Worm (Caenorhabditis elegans) whole organism, mixed stage, embryonic: ENCODE measurements around the gene T25B6.6.
A peak's percentile ranks its signal among the peaks of the same experiment; 100 is the strongest.

ENCODE experiments used
- M03D4.4 ChIP-seq: sonication (generic microtip); optimal IDR thresholded peaks from 2 replicates; lab custom pipeline; 2017; ENCODE audit warnings: mild to moderate bottlenecking, missing genetic modification characterization, missing compliant biosample characterization
- bed-3 ChIP-seq: fragments of 200-800 bp; sonication (Bioruptor generic); optimal IDR thresholded peaks from 3 replicates; lab custom pipeline; 2018; ENCODE audit warnings: mild to moderate bottlenecking, missing genetic modification characterization, moderate library complexity, missing compliant biosample characterization
- blmp-1 ChIP-seq: fragments of 150-350 bp; optimal IDR thresholded peaks from 2 replicates; lab custom pipeline; 2014; ENCODE audit warnings: missing biosample characterization, missing genetic modification characterization
- ceh-43 ChIP-seq: fragments of 200-800 bp; sonication (Bioruptor generic); optimal IDR thresholded peaks from 2 replicates; lab custom pipeline; 2018; ENCODE audit warnings: mild to moderate bottlenecking, missing genetic modification characterization, moderate library complexity, missing compliant biosample characterization
- ces-1 ChIP-seq: fragments of 150-350 bp; optimal IDR thresholded peaks from 2 replicates; lab custom pipeline; 2014; ENCODE audit warnings: missing biosample characterization, missing genetic modification reagents, missing genetic modification characterization
- cnd-1 ChIP-seq: fragments of 200-800 bp; sonication (Bioruptor generic); optimal IDR thresholded peaks from 2 replicates; lab custom pipeline; 2018; ENCODE audit warnings: mild to moderate bottlenecking, missing genetic modification characterization, missing compliant biosample characterization
- drap-1 ChIP-seq: fragments of 200-800 bp; sonication (Bioruptor generic); optimal IDR thresholded peaks from 3 replicates; lab custom pipeline; 2018; ENCODE audit warnings: mild to moderate bottlenecking, missing genetic modification characterization, missing compliant biosample characterization
- elt-1 ChIP-seq: sonication (generic microtip); optimal IDR thresholded peaks from 2 replicates; lab custom pipeline; 2017; ENCODE audit warnings: missing genetic modification characterization, mild to moderate bottlenecking, missing compliant biosample characterization, antibody characterized with exemption, moderate library complexity, borderline replicate concordance; ENCODE audit not compliant: insufficient read depth
- elt-3 ChIP-seq: fragments of 150-350 bp; optimal IDR thresholded peaks from 2 replicates; lab custom pipeline; 2014; ENCODE audit warnings: missing biosample characterization, missing genetic modification characterization
- flh-1 ChIP-seq: fragments of 200-800 bp; sonication (Bioruptor generic); optimal IDR thresholded peaks from 2 replicates; lab custom pipeline; 2018; ENCODE audit warnings: mild to moderate bottlenecking, missing genetic modification characterization, moderate library complexity, missing compliant biosample characterization
- hlh-1 ChIP-seq: fragments of 150-350 bp; optimal IDR thresholded peaks from 2 replicates; lab custom pipeline; 2014; ENCODE audit warnings: missing biosample characterization, missing genetic modification reagents, missing genetic modification characterization
- lin-13 ChIP-seq: fragments of 150-350 bp; optimal IDR thresholded peaks from 2 replicates; lab custom pipeline; 2014; ENCODE audit warnings: missing biosample characterization, missing genetic modification characterization
- lin-32 ChIP-seq: fragments of 200-800 bp; sonication (Bioruptor generic); optimal IDR thresholded peaks from 2 replicates; lab custom pipeline; 2018; ENCODE audit warnings: mild to moderate bottlenecking, missing genetic modification characterization, missing compliant biosample characterization
- lsy-2 ChIP-seq: fragments of 150-350 bp; optimal IDR thresholded peaks from 2 replicates; lab custom pipeline; 2014; ENCODE audit warnings: missing biosample characterization, missing genetic modification characterization
- mab-5 ChIP-seq: fragments of 150-350 bp; optimal IDR thresholded peaks from 2 replicates; lab custom pipeline; 2014; ENCODE audit warnings: missing biosample characterization, missing genetic modification characterization
- mep-1 ChIP-seq: fragments of 150-350 bp; optimal IDR thresholded peaks from 2 replicates; lab custom pipeline; 2017; ENCODE audit warnings: missing biosample characterization, missing genetic modification reagents, missing genetic modification characterization, inconsistent platforms
- mls-2 ChIP-seq: sonication (generic microtip); optimal IDR thresholded peaks from 2 replicates; lab custom pipeline; 2016; ENCODE audit warnings: mild to moderate bottlenecking, missing genetic modification characterization, moderate library complexity, missing compliant biosample characterization
- nhr-12 ChIP-seq: fragments of 150-350 bp; optimal IDR thresholded peaks from 2 replicates; lab custom pipeline; 2014; ENCODE audit warnings: missing biosample characterization, missing genetic modification characterization
- nhr-2 ChIP-seq: fragments of 150-350 bp; optimal IDR thresholded peaks from 2 replicates; lab custom pipeline; 2014; ENCODE audit warnings: missing biosample characterization, missing genetic modification characterization
- nhr-237 ChIP-seq: fragments of 150-350 bp; optimal IDR thresholded peaks from 2 replicates; lab custom pipeline; 2014; ENCODE audit warnings: missing biosample characterization, missing genetic modification characterization
- nhr-28 ChIP-seq: fragments of 150-350 bp; optimal IDR thresholded peaks from 2 replicates; lab custom pipeline; 2014; ENCODE audit warnings: missing biosample characterization, missing genetic modification characterization
- nhr-76 ChIP-seq: sonication (generic microtip); optimal IDR thresholded peaks from 2 replicates; lab custom pipeline; 2017; ENCODE audit warnings: missing biosample characterization, missing genetic modification characterization
- pha-4 ChIP-seq: fragments of 150-350 bp; optimal IDR thresholded peaks from 2 replicates; lab custom pipeline; 2018; ENCODE audit warnings: missing biosample characterization, missing genetic modification reagents, missing genetic modification characterization
- snpc-4 ChIP-seq: fragments of 150-350 bp; optimal IDR thresholded peaks from 2 replicates; lab custom pipeline; 2014; ENCODE audit warnings: missing biosample characterization, missing genetic modification characterization
- sptf-1 ChIP-seq: sonication (generic microtip); optimal IDR thresholded peaks from 2 replicates; lab custom pipeline; 2017; ENCODE audit warnings: mild to moderate bottlenecking, missing genetic modification characterization, moderate library complexity, missing compliant biosample characterization
- tbx-8 ChIP-seq: fragments of 200-800 bp; sonication (Bioruptor generic); optimal IDR thresholded peaks from 2 replicates; lab custom pipeline; 2018; ENCODE audit warnings: mild to moderate bottlenecking, missing genetic modification characterization, moderate library complexity, missing compliant biosample characterization
- unc-120 ChIP-seq: sonication (generic microtip); optimal IDR thresholded peaks from 2 replicates; lab custom pipeline; 2017; ENCODE audit warnings: missing genetic modification characterization, missing compliant biosample characterization; ENCODE audit not compliant: poor library complexity, severe bottlenecking
- unc-39 ChIP-seq: fragments of 150-350 bp; optimal IDR thresholded peaks from 2 replicates; lab custom pipeline; 2014; ENCODE audit warnings: missing biosample characterization, missing genetic modification characterization
- unc-62 ChIP-seq: fragments of 150-350 bp; optimal IDR thresholded peaks from 2 replicates; lab custom pipeline; 2014; ENCODE audit warnings: missing biosample characterization, missing genetic modification reagents, missing genetic modification characterization
- zip-8 ChIP-seq: fragments of 150-350 bp; optimal IDR thresholded peaks from 2 replicates; lab custom pipeline; 2014; ENCODE audit warnings: missing biosample characterization, missing genetic modification characterization
- ztf-11 ChIP-seq: fragments of 150-350 bp; optimal IDR thresholded peaks from 2 replicates; lab custom pipeline; 2014; ENCODE audit warnings: missing biosample characterization, missing genetic modification characterization

The T25B6.6 gene

ce11 chrX:9067230-9067822 is 44.6 kb upstream of the T25B6.6 start:
- TF ChIP-seq mep-1 (tag; lab: Kevin White, UChicago) (no peak), lin-32 (GFP tag; lab: Kevin White, UChicago) (peak; percentile 37), nhr-2 (tag; lab: Kevin White, UChicago) (peak; percentile 28), nhr-237 (tag; lab: Kevin White, UChicago) (no peak), pha-4 (tag; lab: Kevin White, UChicago) (no peak)

DNA sequence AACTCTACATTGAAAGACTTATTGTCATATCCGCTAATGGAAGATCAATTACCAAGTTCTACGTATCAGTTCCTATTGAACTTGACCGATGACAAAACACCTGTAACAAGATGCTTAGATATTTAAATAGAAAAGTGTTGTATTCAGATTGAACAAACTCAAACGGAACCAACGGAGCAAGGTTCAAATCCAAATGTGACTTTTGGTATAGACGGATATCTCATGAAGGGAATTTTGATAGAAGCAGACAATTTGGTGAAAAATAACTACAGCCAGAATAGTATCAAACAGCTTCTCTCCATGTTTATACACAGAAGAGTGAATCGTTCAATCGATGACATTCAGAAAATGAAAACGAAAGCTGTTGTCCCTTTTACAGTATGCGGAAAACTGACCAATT is 40.8 kb upstream of the T25B6.6 start:
- TF ChIP-seq nhr-12 (tag; lab: Kevin White, UChicago) (no peak), unc-120 (no peak), M03D4.4 (tag; lab: Kevin White, UChicago) (no peak), lin-13 (tag; lab: Kevin White, UChicago) (no peak), ceh-43 (no peak), lin-32 (GFP tag; lab: Kevin White, UChicago) (no peak), nhr-76 (tag; lab: Kevin White, UChicago) (no peak), pha-4 (tag; lab: Kevin White, UChicago) (no peak), tbx-8 (GFP tag; lab: Kevin White, UChicago) (no peak), ztf-11 (tag; lab: Kevin White, UChicago) (no peak), nhr-28 (tag; lab: Kevin White, UChicago) (no peak), sptf-1 (tag; lab: Kevin White, UChicago) (no peak), blmp-1 (tag; lab: Kevin White, UChicago) (no peak)

- no peak for TF ChIP-seq unc-62 (GFP tag; lab: Kevin White, UChicago)
- no peak for TF ChIP-seq tbx-8 (GFP tag; lab: Kevin White, UChicago)
- TF ChIP-seq bed-3 (GFP tag; lab: Kevin White, UChicago), result no peak
- no peak for TF ChIP-seq ceh-43
- TF ChIP-seq unc-120, result no peak
- no peak for TF ChIP-seq blmp-1 (tag; lab: Kevin White, UChicago)
- no peak for TF ChIP-seq cnd-1
- no peak for TF ChIP-seq unc-39 (tag; lab: Kevin White, UChicago)
- TF ChIP-seq zip-8 (tag; lab: Kevin White, UChicago), result no peak
- no peak for TF ChIP-seq lsy-2
- TF ChIP-seq mep-1 (tag; lab: Kevin White, UChicago), result no peak
- TF ChIP-seq pha-4 (tag; lab: Kevin White, UChicago), result no peak
- TF ChIP-seq elt-3 (tag; lab: Kevin White, UChicago), result no peak
- no peak for TF ChIP-seq nhr-76 (tag; lab: Kevin White, UChicago)
- TF ChIP-seq ztf-11 (tag; lab: Kevin White, UChicago), result no peak
- no peak for TF ChIP-seq elt-1 (tag; lab: Kevin White, UChicago)
Observed at ce11 chrX:9062523-9062922, 39.8 kb upstream of the T25B6.6 start, which contains the start of gene F47E1.4. Gene F47E1.4, plus strand, starts transcription at chrX:9062823.

- TF ChIP-seq elt-3 (tag; lab: Kevin White, UChicago) (no peak), ces-1 (GFP tag; lab: Kevin White, UChicago) (no peak), blmp-1 (tag; lab: Kevin White, UChicago) (no peak), nhr-12 (tag; lab: Kevin White, UChicago) (no peak), sptf-1 (tag; lab: Kevin White, UChicago) (no peak)
- TF ChIP-seq, all 35 proteins: peak for 0
Observed at ce11 chrX:9057352-9057751, 34.7 kb upstream of the T25B6.6 start, which contains the start of gene F47E1.2. Gene F47E1.2, plus strand, starts transcription at chrX:9057652.

DNA sequence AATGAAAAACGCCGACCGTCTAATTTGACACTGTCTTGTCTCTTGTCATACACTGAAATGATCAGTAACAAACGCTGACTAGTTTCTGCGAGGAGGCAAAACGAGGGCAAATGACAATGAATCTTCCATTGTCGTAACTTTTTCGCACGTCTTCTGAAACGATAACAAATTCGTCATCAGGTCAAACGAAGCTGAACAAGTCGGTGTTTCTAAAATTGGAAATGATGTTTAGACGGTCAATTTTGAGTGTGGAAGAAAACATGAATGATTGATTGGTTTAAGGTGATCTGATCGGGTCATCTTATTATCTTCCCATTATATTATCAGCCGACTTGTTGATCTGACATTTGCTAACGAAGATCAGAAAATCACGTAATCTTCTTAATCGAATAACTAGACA is 30.7 kb upstream of the T25B6.6 start:
- TF ChIP-seq hlh-1 (tag; lab: Kevin White, UChicago) (no peak), flh-1 (GFP tag; lab: Kevin White, UChicago) (no peak), ztf-11 (tag; lab: Kevin White, UChicago) (no peak), nhr-237 (tag; lab: Kevin White, UChicago) (no peak), lin-32 (GFP tag; lab: Kevin White, UChicago) (no peak), elt-3 (tag; lab: Kevin White, UChicago) (no peak), nhr-76 (tag; lab: Kevin White, UChicago) (no peak)

- TF ChIP-seq hlh-1 (tag; lab: Kevin White, UChicago), result no peak
- no peak for TF ChIP-seq sptf-1 (tag; lab: Kevin White, UChicago)
- no peak for TF ChIP-seq snpc-4 (tag; lab: Kevin White, UChicago)
- TF ChIP-seq mab-5 (tag; lab: Kevin White, UChicago), result no peak
- no peak for TF ChIP-seq ztf-11 (tag; lab: Kevin White, UChicago)
- no peak for TF ChIP-seq cnd-1
- TF ChIP-seq drap-1 (GFP tag; lab: Kevin White, UChicago), result no peak
- no peak for TF ChIP-seq unc-62 (GFP tag; lab: Kevin White, UChicago)
- TF ChIP-seq mls-2 (tag; lab: Kevin White, UChicago), result no peak
Observed at ce11 chrX:9048657-9049056, 26.0 kb upstream of the T25B6.6 start, which contains the start of gene F47E1.20. Gene F47E1.20, plus strand, starts transcription at chrX:9048957.
